Worm (Caenorhabditis elegans): ENCODE results near the gene K08E7.6.

DNA sequence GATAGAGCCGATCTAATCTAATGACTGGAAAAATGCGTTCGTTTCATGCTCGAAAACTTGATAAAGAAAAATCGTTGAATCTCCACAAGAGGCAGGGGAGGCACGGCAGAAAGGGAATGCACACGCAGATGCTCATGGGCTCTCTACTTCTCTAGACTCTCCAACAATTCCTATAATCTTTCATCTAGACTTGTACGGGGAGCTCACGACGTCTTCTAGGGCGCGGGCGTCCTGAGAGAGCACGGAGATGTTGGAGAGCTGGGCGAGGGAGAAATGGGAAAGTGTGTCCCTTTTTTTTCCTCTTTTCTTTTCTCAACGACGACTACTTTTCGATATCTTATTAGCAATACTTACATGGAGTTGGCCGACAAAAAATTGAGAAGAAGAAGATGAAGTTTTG lies 2.2 kb upstream of the K08E7.6 start:
- no peak for TF ChIP-seq ama-1 (optimal IDR thresholded peaks at IDR 0.05)
- TF ChIP-seq unc-62 (GFP tag; optimal IDR thresholded peaks at IDR 0.05): no peak
- TF ChIP-seq nhr-12 (tag; optimal IDR thresholded peaks at IDR 0.05): no peak
- TF ChIP-seq unc-39 (tag; optimal IDR thresholded peaks at IDR 0.05): no peak
- peak in 1 of 2 experiments; percentile 17 for TF ChIP-seq lsy-2 (tag; optimal IDR thresholded peaks at IDR 0.05)
- TF ChIP-seq nhr-129 (tag; optimal IDR thresholded peaks at IDR 0.05): no peak
- TF ChIP-seq F13H6.1 (tag; optimal IDR thresholded peaks at IDR 0.05): no peak
- TF ChIP-seq ZK546.5 (tag; optimal IDR thresholded peaks at IDR 0.05): no peak
- no peak for TF ChIP-seq lin-11 (tag; optimal IDR thresholded peaks at IDR 0.05)
- TF ChIP-seq snpc-4 (tag; optimal IDR thresholded peaks at IDR 0.05): no peak
- TF ChIP-seq dmd-4 (tag; optimal IDR thresholded peaks at IDR 0.05): no peak
- TF ChIP-seq sma-3 (GFP tag; optimal IDR thresholded peaks at IDR 0.05): no peak
- no peak for TF ChIP-seq peb-1 (tag; optimal IDR thresholded peaks at IDR 0.05)
- TF ChIP-seq nhr-23 (tag; optimal IDR thresholded peaks at IDR 0.05): no peak

All from whole organism, L2 larva.